Fruit fly (Drosophila melanogaster) whole organism, embryonic: ENCODE results near the gene DAAM.

Experiments
- CG10209 ChIP-seq: fragments of 200-800 bp; sonication (Bioruptor generic); optimal IDR thresholded peaks from 3 replicates; lab custom pipeline; 2017; ENCODE audit warnings: missing biosample characterization, mild to moderate bottlenecking, missing genetic modification characterization, missing genetic modification reagents
- CG10462 ChIP-seq: fragments of 200-800 bp; sonication (Bioruptor generic); optimal IDR thresholded peaks from 2 replicates; lab custom pipeline; 2016; ENCODE audit warnings: missing biosample characterization, missing genetic modification characterization
- CG10543 ChIP-seq: fragments of 200-800 bp; sonication (Bioruptor generic); optimal IDR thresholded peaks from 3 replicates; lab custom pipeline; 2017; ENCODE audit warnings: missing biosample characterization, mild to moderate bottlenecking, missing genetic modification characterization, moderate library complexity
- CG12236 ChIP-seq: fragments of 200-800 bp; sonication (Bioruptor generic); optimal IDR thresholded peaks from 2 replicates; lab custom pipeline; 2016; ENCODE audit warnings: missing biosample characterization, missing genetic modification characterization
- CG12299 ChIP-seq: fragments of 200-800 bp; sonication (Bioruptor generic); optimal IDR thresholded peaks from 2 replicates; lab custom pipeline; 2018; ENCODE audit warnings: missing biosample characterization, mild to moderate bottlenecking, missing genetic modification characterization
- CG13296 ChIP-seq: fragments of 200-800 bp; sonication (Bioruptor generic); optimal IDR thresholded peaks from 3 replicates; lab custom pipeline; 2018; ENCODE audit warnings: missing biosample characterization, mild to moderate bottlenecking, missing genetic modification characterization
- CG13775 ChIP-seq: fragments of 200-800 bp; sonication (Bioruptor generic); optimal IDR thresholded peaks from 3 replicates; lab custom pipeline; 2017; ENCODE audit warnings: missing biosample characterization, mild to moderate bottlenecking, missing genetic modification characterization
- CG14667 ChIP-seq: fragments of 200-800 bp; sonication (Bioruptor generic); IDR thresholded peaks from 2 replicates; pipeline ENCODE4 v1.3.6; 2022; ENCODE audit warnings: missing biosample characterization, missing genetic modification characterization
- CG15073 ChIP-seq: fragments of 200-800 bp; sonication (Bioruptor generic); optimal IDR thresholded peaks from 2 replicates; lab custom pipeline; 2016; ENCODE audit warnings: missing biosample characterization, missing genetic modification characterization
- CG15601 ChIP-seq: fragments of 200-800 bp; sonication (Bioruptor generic); optimal IDR thresholded peaks from 3 replicates; lab custom pipeline; 2019; ENCODE audit warnings: missing biosample characterization, mild to moderate bottlenecking, missing genetic modification characterization, moderate library complexity
- CG1647 ChIP-seq: fragments of 200-800 bp; sonication (Bioruptor generic); optimal IDR thresholded peaks from 3 replicates; lab custom pipeline; 2016; ENCODE audit warnings: missing biosample characterization, missing genetic modification characterization
- CG16813 ChIP-seq: fragments of 200-800 bp; sonication (Bioruptor generic); IDR thresholded peaks from 3 replicates; pipeline ENCODE4 v1.3.6; 2022; ENCODE audit warnings: missing biosample characterization, missing genetic modification characterization; ENCODE audit not compliant: partially characterized antibody
- CG17186 ChIP-seq: fragments of 200-800 bp; sonication (Bioruptor generic); optimal IDR thresholded peaks from 3 replicates; lab custom pipeline; 2017; ENCODE audit warnings: missing biosample characterization, missing genetic modification reagents, missing genetic modification characterization
- CG18262 ChIP-seq: fragments of 200-800 bp; optimal IDR thresholded peaks from 3 replicates; lab custom pipeline; 2019; ENCODE audit warnings: missing biosample characterization, mild to moderate bottlenecking, missing genetic modification characterization, moderate library complexity
- CG30431 ChIP-seq: fragments of 200-800 bp; sonication (Bioruptor generic); optimal IDR thresholded peaks from 2 replicates; lab custom pipeline; 2017; ENCODE audit warnings: missing biosample characterization, missing genetic modification characterization
- CG32767 ChIP-seq: fragments of 200-800 bp; sonication (Bioruptor generic); IDR thresholded peaks from 2 replicates; pipeline ENCODE4 v1.3.6; 2022; ENCODE audit warnings: missing biosample characterization, missing genetic modification characterization
- CG32772 ChIP-seq: fragments of 200-800 bp; sonication (Bioruptor generic); IDR thresholded peaks from 2 replicates; pipeline ENCODE4 v1.3.6; 2022; ENCODE audit warnings: missing biosample characterization, missing genetic modification characterization
- CG42726 ChIP-seq: fragments of 200-800 bp; sonication (Bioruptor generic); IDR thresholded peaks from 2 replicates; pipeline ENCODE4 v1.3.6; 2022; ENCODE audit warnings: missing biosample characterization, missing genetic modification characterization; ENCODE audit not compliant: partially characterized antibody
- CG4360 ChIP-seq: fragments of 200-800 bp; sonication (Bioruptor generic); IDR thresholded peaks from 2 replicates; pipeline ENCODE4 v1.3.6; 2022; ENCODE audit warnings: missing biosample characterization, missing genetic modification characterization
- CG6791 ChIP-seq: fragments of 200-800 bp; sonication (Bioruptor generic); IDR thresholded peaks from 3 replicates; pipeline ENCODE4 v1.3.6; 2022; ENCODE audit warnings: missing biosample characterization, missing genetic modification characterization; ENCODE audit not compliant: partially characterized antibody
- CG6813 ChIP-seq: fragments of 200-800 bp; sonication (Bioruptor generic); optimal IDR thresholded peaks from 2 replicates; lab custom pipeline; 2017; ENCODE audit warnings: missing biosample characterization, missing genetic modification characterization, mild to moderate bottlenecking, moderate library complexity, missing genetic modification reagents
- CG8478 ChIP-seq: fragments of >200 bp; optimal IDR thresholded peaks from 2 replicates; lab custom pipeline; 2018
- CG9876 ChIP-seq: fragments of 200-800 bp; sonication (Bioruptor generic); optimal IDR thresholded peaks from 2 replicates; lab custom pipeline; 2016; ENCODE audit warnings: missing biosample characterization, missing genetic modification characterization
- Doc2 ChIP-seq: fragments of 200-800 bp; sonication (Bioruptor generic); IDR thresholded peaks from 2 replicates; pipeline ENCODE4 v1.3.6; 2022; ENCODE audit warnings: missing biosample characterization, missing genetic modification characterization
- Fer1 ChIP-seq: fragments of 200-800 bp; sonication (Bioruptor generic); optimal IDR thresholded peaks from 2 replicates; lab custom pipeline; 2017; ENCODE audit warnings: missing biosample characterization, mild to moderate bottlenecking, missing genetic modification characterization
- HLHmδ ChIP-seq: fragments of 200-800 bp; sonication (Bioruptor generic); optimal IDR thresholded peaks from 2 replicates; lab custom pipeline; 2018; ENCODE audit warnings: missing biosample characterization, mild to moderate bottlenecking, missing genetic modification characterization, moderate library complexity
- HmgZ ChIP-seq: fragments of 200-800 bp; sonication (Bioruptor generic); optimal IDR thresholded peaks from 2 replicates; lab custom pipeline; 2018; ENCODE audit warnings: missing biosample characterization, mild to moderate bottlenecking, missing genetic modification characterization
- Hmr ChIP-seq: fragments of 200-800 bp; sonication (Bioruptor generic); optimal IDR thresholded peaks from 3 replicates; lab custom pipeline; 2017; ENCODE audit warnings: mild to moderate bottlenecking, missing biosample characterization, missing genetic modification reagents, missing genetic modification characterization
- NfI ChIP-seq: fragments of 200-800 bp; sonication (Bioruptor generic); optimal IDR thresholded peaks from 3 replicates; lab custom pipeline; 2018; ENCODE audit warnings: missing biosample characterization, mild to moderate bottlenecking, missing genetic modification characterization, moderate library complexity
- Ptx1 ChIP-seq: fragments of 200-800 bp; sonication (Bioruptor generic); IDR thresholded peaks from 2 replicates; pipeline ENCODE4 v1.3.6; 2022; ENCODE audit warnings: missing biosample characterization, missing genetic modification characterization
- Sox100B ChIP-seq: fragments of 200-800 bp; sonication (Bioruptor generic); optimal IDR thresholded peaks from 3 replicates; lab custom pipeline; 2018; ENCODE audit warnings: missing biosample characterization, mild to moderate bottlenecking, missing genetic modification characterization
- Usf ChIP-seq: fragments of 200-800 bp; sonication (Bioruptor generic); optimal IDR thresholded peaks from 2 replicates; lab custom pipeline; 2017; ENCODE audit warnings: missing genotype, missing biosample characterization, missing genetic modification characterization
- bbx ChIP-seq: fragments of 200-800 bp; sonication (Bioruptor generic); IDR thresholded peaks from 2 replicates; pipeline ENCODE4 v1.3.6; 2022; ENCODE audit warnings: missing biosample characterization, missing genetic modification characterization; ENCODE audit not compliant: partially characterized antibody
- crp ChIP-seq, 2 experiments: fragments of 200-800 bp; sonication (Bioruptor generic); optimal IDR thresholded peaks; 2 replicates in 1 of 2; 3 replicates in 1 of 2; lab custom pipeline; 2017; ENCODE audit warnings: missing biosample characterization in 2 of 2, missing genetic modification characterization in 2 of 2, mild to moderate bottlenecking in 1 of 2, moderate library complexity in 1 of 2
- dati ChIP-seq: fragments of 200-800 bp; sonication (Bioruptor generic); IDR thresholded peaks from 2 replicates; pipeline ENCODE4 v1.3.6; 2022; ENCODE audit warnings: missing biosample characterization, missing genetic modification characterization
- ems ChIP-seq: fragments of 200-800 bp; sonication (Bioruptor generic); optimal IDR thresholded peaks from 3 replicates; lab custom pipeline; 2016; ENCODE audit warnings: missing biosample characterization, missing genetic modification characterization
- fru ChIP-seq: fragments of >200 bp; optimal IDR thresholded peaks from 2 replicates; lab custom pipeline; 2017
- ken ChIP-seq: fragments of 200-800 bp; sonication (Bioruptor generic); IDR thresholded peaks from 3 replicates; pipeline ENCODE4 v1.3.6; 2022; ENCODE audit warnings: missing biosample characterization, missing genetic modification characterization
- kni ChIP-seq: fragments of 200-800 bp; sonication (Bioruptor generic); optimal IDR thresholded peaks from 3 replicates; lab custom pipeline; 2017; ENCODE audit warnings: mild to moderate bottlenecking, missing biosample characterization, missing genetic modification reagents, missing genetic modification characterization
- knrl ChIP-seq: fragments of 200-800 bp; sonication (Bioruptor generic); IDR thresholded peaks from 3 replicates; pipeline ENCODE4 v1.3.6; 2022; ENCODE audit warnings: missing biosample characterization, missing genetic modification characterization; ENCODE audit not compliant: partially characterized antibody
- pan ChIP-seq, 4 experiments: fragments of >200 bp in 3 of 4; fragments of 200-800 bp in 1 of 4; sonication (Bioruptor generic) in 1 of 4; optimal IDR thresholded peaks in 3 of 4; IDR thresholded peaks in 1 of 4; 2 replicates each; pipeline versions ENCODE4 v1.3.6 to Lab custom; 2017 to 2022; ENCODE audit warnings: missing biosample characterization in 2 of 4, missing genetic modification characterization in 2 of 4, mixed read lengths in 1 of 4
- pita ChIP-seq: fragments of 200-800 bp; sonication (Bioruptor generic); optimal IDR thresholded peaks from 2 replicates; lab custom pipeline; 2017; ENCODE audit warnings: missing biosample characterization, mild to moderate bottlenecking, missing genetic modification characterization
- sd ChIP-seq: fragments of 200-800 bp; sonication (Bioruptor generic); optimal IDR thresholded peaks from 3 replicates; lab custom pipeline; 2018; ENCODE audit warnings: missing biosample characterization, mild to moderate bottlenecking, missing genetic modification characterization, moderate library complexity
- stwl ChIP-seq: fragments of 200-800 bp; sonication (Bioruptor generic); optimal IDR thresholded peaks from 3 replicates; lab custom pipeline; 2018; ENCODE audit warnings: missing biosample characterization, mild to moderate bottlenecking, missing genetic modification characterization, moderate library complexity
- tna ChIP-seq: fragments of 200-800 bp; sonication (Bioruptor generic); IDR thresholded peaks from 2 replicates; pipeline ENCODE4 v1.3.6; 2022; ENCODE audit warnings: missing biosample characterization, missing genetic modification characterization; ENCODE audit not compliant: partially characterized antibody
- toy ChIP-seq: fragments of 200-800 bp; sonication (Bioruptor generic); IDR thresholded peaks from 2 replicates; pipeline ENCODE4 v1.3.6; 2022; ENCODE audit warnings: missing biosample characterization, missing genetic modification characterization
- unpg ChIP-seq: fragments of 200-800 bp; sonication (Bioruptor generic); optimal IDR thresholded peaks from 3 replicates; lab custom pipeline; 2018; ENCODE audit warnings: missing biosample characterization, mild to moderate bottlenecking, missing genetic modification characterization, moderate library complexity
- zfh1 ChIP-seq: fragments of 200-800 bp; sonication (Bioruptor generic); IDR thresholded peaks from 3 replicates; pipeline ENCODE4 v1.3.6; 2022; ENCODE audit warnings: missing biosample characterization, missing genetic modification characterization

DAAM gene

DNA sequence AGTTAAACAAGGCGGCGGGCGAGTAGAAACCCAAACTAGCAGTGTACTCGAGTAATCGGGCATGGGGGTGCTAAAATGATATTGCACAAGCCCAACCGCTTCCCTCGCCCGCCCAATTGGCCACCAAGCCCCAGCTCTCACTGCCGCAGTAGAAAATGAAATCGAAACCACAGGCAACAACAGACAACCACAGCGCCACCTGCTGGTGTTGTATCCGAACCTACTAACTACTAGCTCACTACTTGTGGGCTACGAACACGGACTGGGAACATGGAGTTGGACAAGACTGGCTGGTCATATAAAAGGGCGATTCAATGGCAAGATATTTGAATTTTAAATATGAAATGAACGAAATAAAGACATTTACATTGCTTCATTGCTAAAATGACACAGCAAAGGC, 22.2 kb downstream of the DAAM start (continued):
- TF ChIP-seq CG4360 (GFP tag; lab: Robert Waterston, UW) (no peak), CG18262 (tag; lab: Kevin White, UChicago) (no peak), toy (GFP tag; lab: Robert Waterston, UW) (no peak), fru (lab: Kevin White, UChicago) (no peak), CG13296 (no peak), CG14667 (GFP tag; lab: Robert Waterston, UW) (no peak), CG13775 (GFP tag; lab: Kevin White, UChicago) (no peak), CG10209 (no peak)

DNA sequence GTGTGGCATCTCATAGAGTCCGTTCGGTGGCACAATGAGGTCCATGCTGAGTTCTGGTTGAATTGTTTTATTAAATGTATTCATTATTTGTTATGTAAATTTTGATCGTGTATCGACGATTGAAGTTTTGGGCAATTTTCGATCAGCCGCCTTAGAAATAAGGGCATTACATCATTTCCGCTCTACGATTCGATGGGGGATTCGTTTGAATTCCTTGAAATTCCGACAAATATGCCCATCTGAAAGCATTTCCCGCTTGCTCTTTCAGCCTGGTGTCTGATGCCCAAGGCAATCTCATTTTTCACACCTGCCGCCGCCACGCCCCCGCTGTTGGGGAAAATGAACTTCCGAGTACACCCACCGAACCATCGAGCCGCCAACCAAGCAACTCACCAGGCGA, 23.9 kb downstream of the DAAM start, which contains the start of gene CG32811:
TSS of gene CG32811 (minus strand) at position 101 of the 400 bp plus-strand sequence.
- TF ChIP-seq Ptx1 (GFP tag; lab: Robert Waterston, UW): no peak
- no peak for TF ChIP-seq unpg (GFP tag; lab: Kevin White, UChicago)
- no peak for TF ChIP-seq ems
- no peak for TF ChIP-seq dati
- TF ChIP-seq CG15073: no peak
- no peak for TF ChIP-seq CG17186
- no peak for TF ChIP-seq Fer1 (GFP tag; lab: Kevin White, UChicago)
- TF ChIP-seq Usf: no peak
- TF ChIP-seq crp (GFP tag; optimal IDR thresholded peaks at IDR 0.05; lab: Kevin White, UChicago): no peak
- TF ChIP-seq HmgZ (tag; lab: Kevin White, UChicago): no peak
- no peak for TF ChIP-seq CG10543 (GFP tag; lab: Kevin White, UChicago)
- TF ChIP-seq zfh1: no peak
- TF ChIP-seq tna (GFP tag; lab: Robert Waterston, UW): no peak
- no peak for TF ChIP-seq knrl (GFP tag; lab: Robert Waterston, UW)
- no peak for TF ChIP-seq CG42726 (GFP tag; lab: Robert Waterston, UW)
- TF ChIP-seq HLHmδ (GFP tag; lab: Kevin White, UChicago): no peak
- TF ChIP-seq CG16813 (GFP tag; lab: Robert Waterston, UW): no peak
- no peak for TF ChIP-seq CG6813

DNA sequence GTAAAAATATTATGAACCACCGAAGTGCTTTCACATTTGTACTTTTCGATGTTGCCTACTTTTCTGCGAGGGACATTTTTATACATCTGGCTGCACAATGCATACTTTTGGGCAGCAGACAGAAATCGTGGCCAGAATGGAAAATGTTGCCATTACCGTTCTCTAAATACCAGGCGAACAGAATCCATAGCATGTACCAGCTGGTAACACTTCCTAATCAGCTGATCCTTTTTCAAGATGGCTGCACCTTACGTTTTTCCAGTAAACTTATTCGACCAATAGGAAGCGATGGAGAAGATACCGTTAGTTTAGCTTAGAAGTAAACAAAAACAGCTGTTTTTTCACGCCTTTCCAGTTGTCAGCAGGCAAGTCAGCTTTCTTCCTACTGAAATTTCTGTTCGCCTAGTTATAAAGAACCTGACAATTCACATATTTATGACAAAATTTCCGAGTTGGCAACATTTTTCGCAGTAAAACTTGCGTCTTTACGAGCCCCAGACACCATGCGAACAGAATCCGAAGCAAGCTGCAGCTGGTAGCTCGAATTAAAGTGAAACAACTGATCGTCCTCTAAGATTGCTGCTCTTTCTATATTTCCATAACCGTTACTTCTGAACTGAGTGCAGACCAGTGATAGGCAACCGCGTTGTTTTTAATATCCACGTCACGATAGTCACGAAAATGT, 33.1 kb downstream of the DAAM start:
- TF ChIP-seq CG12299 (tag; lab: Kevin White, UChicago) (no peak), ken (GFP tag; lab: Robert Waterston, UW) (no peak), NfI (GFP tag; lab: Kevin White, UChicago) (no peak), CG12236 (GFP tag; lab: Kevin White, UChicago) (no peak), Hmr (GFP tag; lab: Kevin White, UChicago) (peak; percentile 23), CG30431 (no peak), CG32767 (GFP tag; lab: Robert Waterston, UW) (no peak), CG10462 (GFP tag; lab: Kevin White, UChicago) (peak; percentile 67), CG9876 (GFP tag; lab: Kevin White, UChicago) (no peak), kni (GFP tag; lab: Kevin White, UChicago) (peak; percentile 28), Doc2 (no peak), bbx (no peak), CG8478 (lab: Kevin White, UChicago) (no peak), CG1647 (no peak), CG15601 (no peak), stwl (peak; percentile 17), pan (optimal IDR thresholded peaks at IDR 0.05; lab: Kevin White, UChicago) (no peak), pan (GFP tag; optimal IDR thresholded peaks at IDR 0.05 in 1 of 2, IDR thresholded peaks at IDR 0.05 in 1 of 2) (no peak), Sox100B (GFP tag; lab: Kevin White, UChicago) (no peak), pita (GFP tag; lab: Kevin White, UChicago) (no peak), CG6791 (GFP tag; lab: Robert Waterston, UW) (peak; percentile 38; the same call in 1 of the 3 replicates), CG32772 (GFP tag; lab: Robert Waterston, UW) (no peak), sd (peak; percentile 41)
